Fruit fly (Drosophila melanogaster) whole organism, adult: ENCODE measurements around the gene CG7381.
A peak's percentile ranks its signal among the peaks of the same experiment; 100 is the strongest.

Experiments
- CG11617 ChIP-seq: fragments of 200-800 bp; sonication (Bioruptor generic); optimal IDR thresholded peaks from 2 replicates; lab custom pipeline; 2017; ENCODE audit warnings: mild to moderate bottlenecking, missing biosample characterization, missing genetic modification reagents, missing genetic modification characterization
- CG12768 ChIP-seq: fragments of 200-800 bp; sonication (Bioruptor generic); optimal IDR thresholded peaks from 2 replicates; lab custom pipeline; 2017; ENCODE audit warnings: missing biosample characterization, missing genetic modification characterization, mild to moderate bottlenecking, moderate library complexity, missing genetic modification reagents
- CG1620 ChIP-seq: fragments of 200-800 bp; sonication (Bioruptor generic); optimal IDR thresholded peaks from 2 replicates; lab custom pipeline; 2016; ENCODE audit warnings: missing biosample characterization, missing genetic modification characterization
- CG5204 ChIP-seq: fragments of 200-800 bp; sonication (Bioruptor generic); optimal IDR thresholded peaks from 2 replicates; lab custom pipeline; 2016; ENCODE audit warnings: missing biosample characterization, missing genetic modification characterization
- CG7045 ChIP-seq: fragments of 200-800 bp; sonication (Bioruptor generic); optimal IDR thresholded peaks from 2 replicates; lab custom pipeline; 2017; ENCODE audit warnings: missing biosample characterization, mild to moderate bottlenecking, missing genetic modification characterization
- Clk ChIP-seq: fragments of 200-800 bp; sonication (Bioruptor generic); optimal IDR thresholded peaks from 2 replicates; lab custom pipeline; 2017; ENCODE audit warnings: missing biosample characterization, missing genetic modification characterization
- Crg-1 ChIP-seq: fragments of 200-800 bp; sonication (Bioruptor generic); optimal IDR thresholded peaks from 2 replicates; lab custom pipeline; 2016; ENCODE audit warnings: missing biosample characterization, missing genetic modification characterization
- Hr96 ChIP-seq: fragments of 200-800 bp; sonication (Bioruptor generic); optimal IDR thresholded peaks from 2 replicates; lab custom pipeline; 2016; ENCODE audit warnings: missing biosample characterization, missing genetic modification characterization
- Mnt ChIP-seq: fragments of 200-800 bp; sonication (Bioruptor generic); optimal IDR thresholded peaks from 2 replicates; lab custom pipeline; 2016; ENCODE audit warnings: missing biosample characterization, mild to moderate bottlenecking, missing genetic modification characterization
- bab1 ChIP-seq: fragments of 200-800 bp; sonication (Bioruptor generic); optimal IDR thresholded peaks from 3 replicates; lab custom pipeline; 2019; ENCODE audit warnings: missing biosample characterization, mild to moderate bottlenecking, missing genetic modification characterization, moderate library complexity
- cnc ChIP-seq, 2 experiments: fragments of >200 bp; optimal IDR thresholded peaks; 2 replicates each; lab custom pipeline; 2017
- kay ChIP-seq: fragments of 200-800 bp; sonication (Bioruptor generic); peaks from one replicate; lab custom pipeline; 2016; ENCODE audit warnings: missing biosample characterization, missing genetic modification characterization, borderline replicate concordance
- ovo ChIP-seq: fragments of 200-800 bp; sonication (Bioruptor generic); optimal IDR thresholded peaks from 2 replicates; lab custom pipeline; 2016; ENCODE audit warnings: missing biosample characterization, missing genetic modification characterization
- pad ChIP-seq: fragments of 200-800 bp; sonication (Bioruptor generic); optimal IDR thresholded peaks from 3 replicates; lab custom pipeline; 2017; ENCODE audit warnings: missing biosample characterization, missing genetic modification characterization, mild to moderate bottlenecking, moderate library complexity, missing genetic modification reagents

DNA sequence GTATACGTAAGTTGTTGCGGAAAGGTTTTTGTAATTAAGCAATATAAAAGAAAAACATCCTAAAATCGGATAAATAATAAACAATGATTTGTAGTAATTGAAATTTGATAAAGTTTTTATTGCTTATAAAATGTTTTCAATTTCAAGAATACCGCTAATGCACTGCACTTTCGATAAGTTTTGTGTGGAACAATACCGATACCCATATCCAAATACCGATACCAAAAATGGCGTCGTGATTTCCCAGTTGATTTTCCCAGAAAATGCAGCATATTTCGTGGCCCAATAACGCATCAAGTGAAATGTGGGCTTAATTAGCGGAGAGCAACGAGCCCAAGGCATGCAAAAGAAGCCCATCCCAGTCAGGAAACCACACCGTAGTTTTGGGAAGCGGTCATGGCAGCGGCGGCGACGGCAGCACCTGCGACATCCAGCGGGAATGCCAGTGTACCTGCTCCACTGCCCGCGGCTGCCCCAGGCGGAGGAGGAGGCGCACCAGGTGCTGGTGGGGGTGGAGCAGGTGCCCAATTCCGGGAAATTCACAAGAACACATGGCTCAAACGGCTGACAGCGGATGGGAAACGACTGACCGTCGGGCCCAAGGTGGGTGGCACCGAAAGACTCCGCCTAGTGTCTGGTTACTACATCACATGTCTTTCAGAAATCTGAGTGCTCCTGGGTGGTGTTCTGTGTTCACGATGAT is 8.7 kb upstream of the CG7381 start, which contains the start of gene CG31342:
- TF ChIP-seq CG1620 (GFP tag; lab: Kevin White, UChicago) (no peak), CG5204 (GFP tag; lab: Kevin White, UChicago) (no peak), Mnt (no peak), CG11617 (GFP tag; lab: Kevin White, UChicago) (peak; percentile 34), bab1 (peak; percentile 70), CG12768 (GFP tag; lab: Kevin White, UChicago) (no peak), Clk (GFP tag; lab: Kevin White, UChicago) (no peak), ovo (GFP tag; lab: Kevin White, UChicago) (no peak), Crg-1 (GFP tag; lab: Kevin White, UChicago) (no peak), cnc (optimal IDR thresholded peaks at IDR 0.05; lab: Kevin White, UChicago) (no peak), CG7045 (peak; percentile 40), Hr96 (no peak), pad (GFP tag; lab: Kevin White, UChicago) (no peak), kay (GFP tag; lab: Kevin White, UChicago) (no peak)
